Fruit fly (Drosophila melanogaster) whole organism, prepupa: Measurements from ENCODE around the gene Prp39.

Source experiments
- Blimp-1 ChIP-seq: fragments of 200-800 bp; sonication (Bioruptor generic); optimal IDR thresholded peaks from 3 replicates; lab custom pipeline; 2017; ENCODE audit warnings: missing biosample characterization, missing genetic modification characterization, mild to moderate bottlenecking, moderate library complexity, missing genetic modification reagents
- CG10631 ChIP-seq: fragments of 200-800 bp; sonication (Bioruptor generic); optimal IDR thresholded peaks from 2 replicates; lab custom pipeline; 2016; ENCODE audit warnings: missing biosample characterization, missing genetic modification characterization
- CG10669 ChIP-seq: fragments of 200-800 bp; sonication (Bioruptor generic); optimal IDR thresholded peaks from 3 replicates; lab custom pipeline; 2018; ENCODE audit warnings: missing biosample characterization, mild to moderate bottlenecking, missing genetic modification characterization, moderate library complexity
- CG11294 ChIP-seq: fragments of 200-800 bp; sonication (Bioruptor generic); IDR thresholded peaks from 2 replicates; pipeline ENCODE4 v1.3.6; 2022; ENCODE audit warnings: missing biosample characterization, missing genetic modification characterization
- CG11762 ChIP-seq: fragments of 200-800 bp; sonication (Bioruptor generic); optimal IDR thresholded peaks from 3 replicates; lab custom pipeline; 2016; ENCODE audit warnings: missing biosample characterization, missing genetic modification characterization; ENCODE audit not compliant: insufficient read depth
- CG11902 ChIP-seq: fragments of 200-800 bp; sonication (Bioruptor generic); optimal IDR thresholded peaks from 3 replicates; lab custom pipeline; 2016; ENCODE audit warnings: missing biosample characterization, missing genetic modification characterization
- CG15336 ChIP-seq: fragments of 200-800 bp; sonication (Bioruptor generic); IDR thresholded peaks from 2 replicates; pipeline ENCODE4 v1.3.6; 2022; ENCODE audit warnings: missing biosample characterization, missing genetic modification characterization
- CG1621 ChIP-seq: fragments of 200-800 bp; sonication (Bioruptor generic); optimal IDR thresholded peaks from 3 replicates; lab custom pipeline; 2018; ENCODE audit warnings: missing biosample characterization, mild to moderate bottlenecking, missing genetic modification characterization
- CG16779 ChIP-seq: fragments of 200-800 bp; sonication (Bioruptor generic); optimal IDR thresholded peaks from 3 replicates; lab custom pipeline; 2017; ENCODE audit warnings: missing biosample characterization, mild to moderate bottlenecking, missing genetic modification characterization
- CG3032 ChIP-seq: fragments of 200-800 bp; optimal IDR thresholded peaks from 2 replicates; lab custom pipeline; 2019; ENCODE audit warnings: missing biosample characterization, mild to moderate bottlenecking, missing genetic modification characterization, moderate library complexity
- CG31627 ChIP-seq: fragments of 200-800 bp; sonication (Bioruptor generic); optimal IDR thresholded peaks from 3 replicates; lab custom pipeline; 2016; ENCODE audit warnings: missing biosample characterization, missing genetic modification characterization
- CG32006 ChIP-seq: fragments of 200-800 bp; sonication (Bioruptor generic); optimal IDR thresholded peaks from 3 replicates; lab custom pipeline; 2017; ENCODE audit warnings: missing biosample characterization, mild to moderate bottlenecking, missing genetic modification characterization
- CG34406 ChIP-seq: fragments of 200-800 bp; sonication (Bioruptor generic); optimal IDR thresholded peaks from 3 replicates; lab custom pipeline; 2016; ENCODE audit warnings: missing biosample characterization, missing genetic modification characterization
- CG4318 ChIP-seq: fragments of 200-800 bp; sonication (Bioruptor generic); optimal IDR thresholded peaks from 3 replicates; lab custom pipeline; 2017; ENCODE audit warnings: missing biosample characterization, mild to moderate bottlenecking, missing genetic modification characterization
- CG6276 ChIP-seq: fragments of 200-800 bp; sonication (Bioruptor generic); optimal IDR thresholded peaks from 2 replicates; lab custom pipeline; 2017; ENCODE audit warnings: missing biosample characterization, mild to moderate bottlenecking, missing genetic modification characterization
- CG6792 ChIP-seq: fragments of 200-800 bp; sonication (Bioruptor generic); optimal IDR thresholded peaks from 3 replicates; lab custom pipeline; 2016; ENCODE audit warnings: missing biosample characterization, missing genetic modification characterization
- CG6808 ChIP-seq: fragments of 200-800 bp; sonication (Bioruptor generic); optimal IDR thresholded peaks from 3 replicates; lab custom pipeline; 2017; ENCODE audit warnings: missing biosample characterization, missing genetic modification characterization, mild to moderate bottlenecking, moderate library complexity, missing genetic modification reagents
- CG6854 ChIP-seq: fragments of 200-800 bp; sonication (Bioruptor generic); optimal IDR thresholded peaks from 2 replicates; lab custom pipeline; 2017; ENCODE audit warnings: missing biosample characterization, mild to moderate bottlenecking, missing genetic modification characterization
- CG7368 ChIP-seq: fragments of 200-800 bp; sonication (Bioruptor generic); optimal IDR thresholded peaks from 3 replicates; lab custom pipeline; 2016; ENCODE audit warnings: missing biosample characterization, missing genetic modification characterization
- CG8119 ChIP-seq: fragments of 200-800 bp; sonication (Bioruptor generic); IDR thresholded peaks from 3 replicates; pipeline ENCODE4 v1.3.6; 2022; ENCODE audit warnings: missing biosample characterization, missing genetic modification characterization
- CG8319 ChIP-seq: fragments of 200-800 bp; sonication (Bioruptor generic); optimal IDR thresholded peaks from 3 replicates; lab custom pipeline; 2016; ENCODE audit warnings: missing biosample characterization, missing genetic modification characterization
- CG8632 ChIP-seq: fragments of 200-800 bp; sonication (Bioruptor generic); optimal IDR thresholded peaks from 3 replicates; lab custom pipeline; 2016; ENCODE audit warnings: missing biosample characterization, missing genetic modification characterization
- Eip78C ChIP-seq: fragments of 200-800 bp; sonication (Bioruptor generic); peaks from one replicate; lab custom pipeline; 2016; ENCODE audit warnings: missing biosample characterization, missing genetic modification characterization
- Eip93F ChIP-seq: fragments of 200-800 bp; sonication (Bioruptor generic); optimal IDR thresholded peaks from 2 replicates; lab custom pipeline; 2016; ENCODE audit warnings: missing biosample characterization, mild to moderate bottlenecking, missing genetic modification characterization
- Ets21C ChIP-seq: fragments of 200-800 bp; sonication (Bioruptor generic); optimal IDR thresholded peaks from 3 replicates; lab custom pipeline; 2016; ENCODE audit warnings: missing biosample characterization, missing genetic modification characterization
- Ets96B ChIP-seq: fragments of 200-800 bp; optimal IDR thresholded peaks from 2 replicates; lab custom pipeline; 2019; ENCODE audit warnings: missing biosample characterization, mild to moderate bottlenecking, missing genetic modification characterization, moderate library complexity
- Gug ChIP-seq: fragments of 200-800 bp; sonication (Bioruptor generic); IDR thresholded peaks from 2 replicates; pipeline ENCODE4 v1.3.6; 2022; ENCODE audit warnings: missing biosample characterization, missing genetic modification characterization
- Hr38 ChIP-seq: sonication (Bioruptor generic); optimal IDR thresholded peaks from 2 replicates; lab custom pipeline; 2016; ENCODE audit warnings: missing biosample characterization, missing genetic modification characterization
- Hr39 ChIP-seq: fragments of 200-800 bp; sonication (Bioruptor generic); optimal IDR thresholded peaks from 2 replicates; lab custom pipeline; 2016; ENCODE audit warnings: missing biosample characterization, missing genetic modification characterization
- Lpt ChIP-seq: fragments of 200-800 bp; sonication (Bioruptor generic); optimal IDR thresholded peaks from 3 replicates; lab custom pipeline; 2016; ENCODE audit warnings: missing biosample characterization, missing genetic modification characterization
- Smox ChIP-seq: fragments of 200-800 bp; sonication (Bioruptor generic); optimal IDR thresholded peaks from 3 replicates; lab custom pipeline; 2016; ENCODE audit warnings: missing biosample characterization, missing genetic modification characterization
- Sox14 ChIP-seq: fragments of 200-800 bp; sonication (Bioruptor generic); optimal IDR thresholded peaks from 3 replicates; lab custom pipeline; 2016; ENCODE audit warnings: missing biosample characterization, missing genetic modification characterization
- Sox15 ChIP-seq: fragments of 200-800 bp; sonication (Bioruptor generic); optimal IDR thresholded peaks from 3 replicates; lab custom pipeline; 2016; ENCODE audit warnings: missing biosample characterization, missing genetic modification characterization
- achi ChIP-seq: fragments of 200-800 bp; sonication (Bioruptor generic); optimal IDR thresholded peaks from 3 replicates; lab custom pipeline; 2016; ENCODE audit warnings: missing biosample characterization, missing genetic modification characterization
- acj6 ChIP-seq: fragments of 200-800 bp; sonication (Bioruptor generic); optimal IDR thresholded peaks from 3 replicates; lab custom pipeline; 2016; ENCODE audit warnings: missing biosample characterization, missing genetic modification characterization
- cyc ChIP-seq: fragments of 200-800 bp; sonication (Bioruptor generic); optimal IDR thresholded peaks from 3 replicates; lab custom pipeline; 2016; ENCODE audit warnings: missing biosample characterization, missing genetic modification characterization
- dsx ChIP-seq: fragments of 200-800 bp; optimal IDR thresholded peaks from 3 replicates; lab custom pipeline; 2019; ENCODE audit warnings: missing biosample characterization, mild to moderate bottlenecking, missing genetic modification characterization, moderate library complexity; ENCODE audit not compliant: poor library complexity, severe bottlenecking
- eg ChIP-seq: fragments of 200-800 bp; sonication (Bioruptor generic); IDR thresholded peaks from 3 replicates; pipeline ENCODE4 v1.3.6; 2022; ENCODE audit warnings: missing biosample characterization, missing genetic modification characterization
- esn ChIP-seq: fragments of 200-800 bp; sonication (Bioruptor generic); optimal IDR thresholded peaks from 2 replicates; lab custom pipeline; 2016; ENCODE audit warnings: missing biosample characterization, mild to moderate bottlenecking, missing genetic modification characterization, moderate library complexity
- fd59A ChIP-seq: fragments of 200-800 bp; sonication (Bioruptor generic); optimal IDR thresholded peaks from 2 replicates; lab custom pipeline; 2017; ENCODE audit warnings: missing biosample characterization, mild to moderate bottlenecking, missing genetic modification characterization, missing genetic modification reagents
- fkh ChIP-seq: fragments of 200-800 bp; sonication (Bioruptor generic); optimal IDR thresholded peaks from 3 replicates; lab custom pipeline; 2017; ENCODE audit warnings: missing biosample characterization, mild to moderate bottlenecking, missing genetic modification characterization, moderate library complexity
- net ChIP-seq: fragments of 200-800 bp; sonication (Bioruptor generic); optimal IDR thresholded peaks from 3 replicates; lab custom pipeline; 2016; ENCODE audit warnings: missing biosample characterization, missing genetic modification characterization
- pdm3 ChIP-seq: fragments of 200-800 bp; sonication (Bioruptor generic); optimal IDR thresholded peaks from 3 replicates; lab custom pipeline; 2016; ENCODE audit warnings: missing biosample characterization, missing genetic modification characterization
- salr ChIP-seq, 2 experiments: fragments of 200-800 bp; sonication (Bioruptor generic); optimal IDR thresholded peaks; 3 replicates each; lab custom pipeline; 2016 to 2018; ENCODE audit warnings: missing biosample characterization in 2 of 2, missing genetic modification characterization in 2 of 2, mild to moderate bottlenecking in 1 of 2
- spab ChIP-seq: fragments of 200-800 bp; sonication (Bioruptor generic); optimal IDR thresholded peaks from 2 replicates; lab custom pipeline; 2017; ENCODE audit warnings: missing biosample characterization, mild to moderate bottlenecking, missing genetic modification characterization, missing genetic modification reagents
- ss ChIP-seq, 2 experiments: fragments of 200-800 bp; sonication (Bioruptor generic); optimal IDR thresholded peaks; 2 replicates in 1 of 2; 3 replicates in 1 of 2; lab custom pipeline; 2017 to 2018; ENCODE audit warnings: mild to moderate bottlenecking in 2 of 2, missing biosample characterization in 2 of 2, missing genetic modification characterization in 2 of 2, moderate library complexity in 1 of 2
- svp ChIP-seq: fragments of 200-800 bp; sonication (Bioruptor generic); peaks from one replicate; lab custom pipeline; 2016; ENCODE audit warnings: missing biosample characterization, missing genetic modification characterization
- vri ChIP-seq: fragments of 200-800 bp; sonication (Bioruptor generic); optimal IDR thresholded peaks from 3 replicates; lab custom pipeline; 2016; ENCODE audit warnings: missing biosample characterization, mild to moderate bottlenecking, missing genetic modification characterization

Gene Prp39

DNA sequence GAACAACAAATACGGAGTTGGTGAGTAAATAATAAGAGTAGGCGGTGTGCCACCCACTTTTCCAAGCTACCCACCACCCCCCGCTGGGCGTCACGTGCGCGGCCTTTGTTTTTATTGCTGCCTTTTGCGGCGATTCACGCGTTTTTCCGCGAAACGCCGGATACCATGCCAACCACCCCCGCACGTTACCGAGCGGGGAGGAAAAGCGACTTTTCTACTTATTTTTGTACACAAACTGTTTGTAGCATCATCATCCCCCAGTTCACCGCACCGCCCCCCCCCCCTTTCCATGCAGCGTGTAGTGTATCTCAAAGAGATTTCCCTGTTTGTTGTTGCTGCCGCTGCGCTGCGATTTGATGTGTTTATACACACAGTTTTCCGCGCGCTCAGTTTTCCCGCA is 34.1 kb downstream of the Prp39 start:
- 0 out of 3 replicates have a peak, but pooled peaks have one; percentile 22 for TF ChIP-seq eg
- no peak for TF ChIP-seq CG8632
- no peak for TF ChIP-seq CG16779
- TF ChIP-seq CG31627 (GFP tag; lab: Kevin White, UChicago), result no peak
- TF ChIP-seq Hr39 (GFP tag; lab: Kevin White, UChicago), result no peak
- peak; percentile 13 for TF ChIP-seq svp (GFP tag; lab: Kevin White, UChicago)

DNA sequence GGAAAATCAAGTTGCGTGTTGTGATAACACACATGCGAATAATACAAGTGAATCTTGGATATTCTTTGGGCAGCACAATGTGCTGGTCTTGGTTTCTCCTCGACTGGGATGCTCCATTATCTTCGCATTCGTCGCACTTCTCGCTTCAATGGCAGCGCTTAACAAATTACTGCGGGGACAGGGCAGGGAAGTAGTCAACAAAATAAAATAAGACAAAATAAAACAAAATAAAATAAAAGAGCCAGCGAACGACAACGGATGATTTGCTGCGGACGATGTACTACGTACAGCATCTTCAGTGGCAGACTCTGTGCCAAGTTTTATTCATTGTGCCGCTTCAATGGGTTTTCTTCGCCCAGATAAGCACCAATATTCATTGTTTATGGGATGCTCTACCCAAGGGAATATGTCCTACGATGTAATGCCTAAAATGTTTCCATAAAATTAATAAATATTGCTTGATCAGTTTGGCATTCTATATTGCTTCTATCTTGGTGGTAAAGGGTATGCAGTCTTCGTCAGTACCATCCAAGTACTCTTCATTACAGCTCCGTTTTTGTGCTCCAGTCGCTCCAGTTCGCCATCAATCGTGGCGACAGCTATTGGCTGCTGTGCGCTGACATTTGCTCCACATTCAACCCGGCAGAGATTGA is 35.1 kb downstream of the Prp39 start:
- TF ChIP-seq fd59A (GFP tag; lab: Kevin White, UChicago) (peak; percentile 62), Lpt (GFP tag; lab: Kevin White, UChicago) (peak; percentile 47), CG1621 (tag; lab: Kevin White, UChicago) (peak; percentile 73), esn (GFP tag; lab: Kevin White, UChicago) (peak; percentile 44), Smox (GFP tag; lab: Kevin White, UChicago) (peak; percentile 3), fkh (GFP tag; lab: Kevin White, UChicago) (no peak), CG11762 (GFP tag; lab: Kevin White, UChicago) (peak; percentile 55), CG6854 (GFP tag; lab: Kevin White, UChicago) (no peak), spab (GFP tag; lab: Kevin White, UChicago) (peak; percentile 82), CG11294 (GFP tag; lab: Robert Waterston, UW) (0 out of 2 replicates have a peak, but pooled peaks have one; percentile 7), CG15336 (GFP tag; lab: Robert Waterston, UW) (peak; percentile 62), CG8119 (GFP tag; lab: Robert Waterston, UW) (peak; percentile 66), Eip93F (no peak), pdm3 (GFP tag; lab: Kevin White, UChicago) (peak; percentile 67), CG16779 (peak; percentile 66), acj6 (GFP tag; lab: Kevin White, UChicago) (peak; percentile 59), Sox15 (peak; percentile 30), Hr39 (GFP tag; lab: Kevin White, UChicago) (peak; percentile 22), salr (GFP tag; optimal IDR thresholded peaks at IDR 0.05; lab: Kevin White, UChicago) (peak; percentile 8 to 61), Eip78C (GFP tag; lab: Kevin White, UChicago) (peak; percentile 88), dsx (GFP tag; lab: Kevin White, UChicago) (peak; percentile 67), CG10631 (GFP tag; lab: Kevin White, UChicago) (peak; percentile 57), CG10669 (GFP tag; lab: Kevin White, UChicago) (peak; percentile 77), Sox14 (peak; percentile 64), CG8632 (peak; percentile 60), CG32006 (GFP tag; lab: Kevin White, UChicago) (peak; percentile 70), net (GFP tag; lab: Kevin White, UChicago) (peak; percentile 61), CG11902 (GFP tag; lab: Kevin White, UChicago) (peak; percentile 39), Blimp-1 (GFP tag; lab: Kevin White, UChicago) (peak; percentile 6), CG8319 (peak; percentile 52), CG6276 (GFP tag; lab: Kevin White, UChicago) (peak; percentile 92), Ets21C (GFP tag; lab: Kevin White, UChicago) (peak; percentile 16), CG7368 (peak; percentile 58), achi (GFP tag; lab: Kevin White, UChicago) (peak; percentile 66), Hr38 (no peak), cyc (GFP tag; lab: Kevin White, UChicago) (peak; percentile 14), svp (GFP tag; lab: Kevin White, UChicago) (peak; percentile 80), ss (GFP tag; optimal IDR thresholded peaks at IDR 0.05; lab: Kevin White, UChicago) (peak; percentile 77 to 85), CG6808 (peak; percentile 88), Ets96B (peak; percentile 75), CG4318 (GFP tag; lab: Kevin White, UChicago) (peak; percentile 27), vri (no peak), CG3032 (tag; lab: Kevin White, UChicago) (peak; percentile 75), CG31627 (GFP tag; lab: Kevin White, UChicago) (peak; percentile 29), CG6792 (GFP tag; lab: Kevin White, UChicago) (peak; percentile 58), CG34406 (GFP tag; lab: Kevin White, UChicago) (peak; percentile 46), Gug (GFP tag; lab: Robert Waterston, UW) (peak; percentile 50)
